Worm (Caenorhabditis elegans) whole organism, young adult: ENCODE results near the gene C07B5.3.
A peak's percentile ranks its signal among the peaks of the same experiment; 100 is the strongest.

Experiments used
- B0261.1 ChIP-seq: sonication (generic microtip); optimal IDR thresholded peaks from 2 replicates; lab custom pipeline; 2016; ENCODE audit warnings: mild to moderate bottlenecking, missing genetic modification characterization, moderate library complexity, missing compliant biosample characterization
- B0336.3 ChIP-seq: fragments of 200-800 bp; sonication (Bioruptor generic); IDR thresholded peaks from 2 replicates; pipeline ENCODE4 v1.3.6; 2022; ENCODE audit warnings: missing genetic modification characterization, missing compliant biosample characterization
- F33H1.4 ChIP-seq: fragments of 200-800 bp; sonication (Bioruptor generic); IDR thresholded peaks from 2 replicates; pipeline ENCODE4 v1.3.6; 2022; ENCODE audit warnings: missing genetic modification reagents, missing genetic modification characterization, missing compliant biosample characterization
- F39B2.1 ChIP-seq: fragments of 200-800 bp; sonication (Bioruptor generic); IDR thresholded peaks from 2 replicates; pipeline ENCODE4 v1.3.6; 2022; ENCODE audit warnings: missing genetic modification reagents, missing genetic modification characterization, missing compliant biosample characterization
- F55B11.4 ChIP-seq: sonication (generic microtip); optimal IDR thresholded peaks from 2 replicates; lab custom pipeline; 2016; ENCODE audit warnings: missing compliant biosample characterization, missing genetic modification characterization, borderline replicate concordance; ENCODE audit not compliant: insufficient read depth
- F57C9.4 ChIP-seq: sonication (generic microtip); optimal IDR thresholded peaks from 2 replicates; lab custom pipeline; 2017; ENCODE audit warnings: mild to moderate bottlenecking, missing genetic modification characterization, missing compliant biosample characterization
- K11D2.4 ChIP-seq: fragments of 200-800 bp; sonication (Bioruptor generic); IDR thresholded peaks from 2 replicates; pipeline ENCODE4 v1.3.6; 2022; ENCODE audit warnings: missing genetic modification reagents, missing genetic modification characterization, missing compliant biosample characterization
- T07F8.4 ChIP-seq: sonication (generic microtip); optimal IDR thresholded peaks from 2 replicates; lab custom pipeline; 2016; ENCODE audit warnings: mild to moderate bottlenecking, missing genetic modification characterization, moderate library complexity, missing compliant biosample characterization
- T26A5.8 ChIP-seq: sonication (generic microtip); optimal IDR thresholded peaks from 2 replicates; lab custom pipeline; 2016; ENCODE audit warnings: missing genetic modification characterization, missing compliant biosample characterization
- ama-1 ChIP-seq, 3 experiments: fragments of 150-350 bp in 1 of 3; sonication (generic microtip) in 2 of 3; optimal IDR thresholded peaks; 2 replicates each; lab custom pipeline; 2014 to 2018; ENCODE audit warnings: missing biosample characterization in 2 of 3, missing genetic modification characterization in 2 of 3, missing genetic modification reagents in 2 of 3
- aptf-2 ChIP-seq: fragments of 200-800 bp; sonication (Bioruptor generic); conservative IDR thresholded peaks from 2 replicates; pipeline ENCODE4 v1.3.6; 2022; ENCODE audit warnings: missing genetic modification reagents, missing genetic modification characterization, missing compliant biosample characterization
- atf-7 ChIP-seq: sonication (generic microtip); optimal IDR thresholded peaks from 2 replicates; lab custom pipeline; 2017; ENCODE audit warnings: mild to moderate bottlenecking, missing genetic modification characterization, missing compliant biosample characterization
- athp-1 ChIP-seq: sonication (generic microtip); optimal IDR thresholded peaks from 2 replicates; lab custom pipeline; 2017; ENCODE audit warnings: mild to moderate bottlenecking, missing genetic modification characterization, missing compliant biosample characterization
- attf-3 ChIP-seq: fragments of 200-800 bp; sonication (Bioruptor generic); conservative IDR thresholded peaks from 2 replicates; pipeline ENCODE4 v1.3.6; 2022; ENCODE audit warnings: missing genetic modification reagents, missing genetic modification characterization, missing compliant biosample characterization
- attf-5 ChIP-seq: fragments of 200-800 bp; sonication (Bioruptor generic); optimal IDR thresholded peaks from 2 replicates; lab custom pipeline; 2018; ENCODE audit warnings: mild to moderate bottlenecking, missing genetic modification characterization, missing compliant biosample characterization
- ceh-100 ChIP-seq: fragments of 200-800 bp; sonication (Bioruptor generic); IDR thresholded peaks from 2 replicates; pipeline ENCODE4 v1.3.6; 2022; ENCODE audit warnings: missing genetic modification reagents, missing genetic modification characterization, missing compliant biosample characterization
- dpff-1 ChIP-seq: sonication (generic microtip); optimal IDR thresholded peaks from 2 replicates; lab custom pipeline; 2017; ENCODE audit warnings: mild to moderate bottlenecking, missing genetic modification characterization, missing compliant biosample characterization
- efl-1 ChIP-seq: fragments of 150-350 bp; optimal IDR thresholded peaks from 2 replicates; lab custom pipeline; 2014; ENCODE audit warnings: missing biosample characterization, missing genetic modification reagents, missing genetic modification characterization
- egl-18 ChIP-seq: fragments of 200-800 bp; sonication (Bioruptor generic); IDR thresholded peaks from 2 replicates; pipeline ENCODE4 v1.3.6; 2022; ENCODE audit warnings: missing genetic modification reagents, missing genetic modification characterization, missing compliant biosample characterization
- egrh-3 ChIP-seq: fragments of 200-800 bp; sonication (Bioruptor generic); IDR thresholded peaks from 2 replicates; pipeline ENCODE4 v1.3.6; 2022; ENCODE audit warnings: missing genetic modification reagents, missing genetic modification characterization, missing compliant biosample characterization
- ekl-4 ChIP-seq: fragments of 200-800 bp; sonication (Bioruptor generic); IDR thresholded peaks from 2 replicates; pipeline ENCODE4 v1.3.6; 2022; ENCODE audit warnings: missing genetic modification reagents, missing genetic modification characterization, missing compliant biosample characterization
- ets-4 ChIP-seq: fragments of 200-800 bp; sonication (Bioruptor generic); optimal IDR thresholded peaks from 2 replicates; lab custom pipeline; 2018; ENCODE audit warnings: mild to moderate bottlenecking, missing genetic modification characterization, missing compliant biosample characterization
- fkh-3 ChIP-seq: sonication (generic microtip); optimal IDR thresholded peaks from 2 replicates; lab custom pipeline; 2016; ENCODE audit warnings: mild to moderate bottlenecking, missing genetic modification characterization, missing compliant biosample characterization
- gei-17 ChIP-seq: fragments of 200-800 bp; sonication (Bioruptor generic); optimal IDR thresholded peaks from 2 replicates; lab custom pipeline; 2018; ENCODE audit warnings: mild to moderate bottlenecking, missing genetic modification characterization, missing compliant biosample characterization
- hmg-1.2 ChIP-seq: fragments of 200-800 bp; sonication (Bioruptor generic); IDR thresholded peaks from 2 replicates; pipeline ENCODE4 v1.3.6; 2022; ENCODE audit warnings: missing genetic modification reagents, missing genetic modification characterization, missing compliant biosample characterization
- lin-26 ChIP-seq: fragments of 200-800 bp; sonication (Bioruptor generic); IDR thresholded peaks from 2 replicates; pipeline ENCODE4 v1.3.6; 2022; ENCODE audit warnings: missing genetic modification reagents, missing genetic modification characterization, missing compliant biosample characterization
- lin-40 ChIP-seq: sonication (generic microtip); optimal IDR thresholded peaks from 2 replicates; lab custom pipeline; 2016; ENCODE audit warnings: missing genetic modification characterization, mild to moderate bottlenecking, missing compliant biosample characterization, missing genotype, missing genetic modification reagents
- lin-54 ChIP-seq: fragments of 200-800 bp; sonication (Bioruptor generic); optimal IDR thresholded peaks from 2 replicates; lab custom pipeline; 2018; ENCODE audit warnings: mild to moderate bottlenecking, missing genetic modification characterization, missing compliant biosample characterization
- lir-1 ChIP-seq: fragments of 200-800 bp; sonication (Bioruptor generic); conservative IDR thresholded peaks from 2 replicates; pipeline ENCODE4 v1.3.6; 2022; ENCODE audit warnings: missing genetic modification reagents, missing genetic modification characterization, missing compliant biosample characterization
- lsy-27 ChIP-seq: sonication (generic microtip); optimal IDR thresholded peaks from 2 replicates; lab custom pipeline; 2017; ENCODE audit warnings: missing genetic modification characterization, mild to moderate bottlenecking, missing compliant biosample characterization, antibody characterized with exemption, missing genotype, borderline replicate concordance; ENCODE audit not compliant: insufficient read depth
- madf-6 ChIP-seq: fragments of 200-800 bp; sonication (Bioruptor generic); IDR thresholded peaks from 2 replicates; pipeline ENCODE4 v1.3.6; 2022; ENCODE audit warnings: missing genetic modification reagents, missing genetic modification characterization, missing compliant biosample characterization
- mel-28 ChIP-seq: sonication (generic microtip); optimal IDR thresholded peaks from 2 replicates; lab custom pipeline; 2016; ENCODE audit warnings: borderline replicate concordance, mild to moderate bottlenecking, missing genetic modification characterization, missing compliant biosample characterization
- nfya-1 ChIP-seq: sonication (generic microtip); optimal IDR thresholded peaks from 2 replicates; lab custom pipeline; 2017; ENCODE audit warnings: antibody characterized with exemption, missing compliant biosample characterization, missing genetic modification characterization, borderline replicate concordance; ENCODE audit not compliant: insufficient read depth
- nhr-120 ChIP-seq: fragments of 200-800 bp; sonication (Bioruptor generic); IDR thresholded peaks from 2 replicates; pipeline ENCODE4 v1.3.6; 2022; ENCODE audit warnings: missing genetic modification characterization, missing compliant biosample characterization
- nhr-80 ChIP-seq: sonication (generic microtip); optimal IDR thresholded peaks from 2 replicates; lab custom pipeline; 2016; ENCODE audit warnings: missing genetic modification characterization, missing compliant biosample characterization
- nhr-90 ChIP-seq: sonication (generic microtip); optimal IDR thresholded peaks from 2 replicates; lab custom pipeline; 2016; ENCODE audit warnings: missing genotype, mild to moderate bottlenecking, missing genetic modification characterization, missing compliant biosample characterization
- rcor-1 ChIP-seq: fragments of 200-800 bp; sonication (Bioruptor generic); IDR thresholded peaks from 2 replicates; pipeline ENCODE4 v1.3.6; 2022; ENCODE audit warnings: missing genetic modification reagents, missing genetic modification characterization, missing compliant biosample characterization
- repo-1 ChIP-seq: sonication (generic microtip); optimal IDR thresholded peaks from 2 replicates; lab custom pipeline; 2017; ENCODE audit warnings: mild to moderate bottlenecking, missing genetic modification characterization, missing compliant biosample characterization
- snpc-1.1 ChIP-seq: sonication (generic microtip); optimal IDR thresholded peaks from 2 replicates; lab custom pipeline; 2017; ENCODE audit warnings: missing genetic modification characterization, mild to moderate bottlenecking, missing compliant biosample characterization, antibody characterized with exemption, moderate library complexity, missing genotype, missing genetic modification reagents; ENCODE audit not compliant: insufficient read depth
- somi-1 ChIP-seq: fragments of 200-800 bp; sonication (Bioruptor generic); optimal IDR thresholded peaks from 2 replicates; lab custom pipeline; 2018; ENCODE audit warnings: mild to moderate bottlenecking, missing genetic modification characterization, missing compliant biosample characterization
- tbp1 ChIP-seq: fragments of 200-800 bp; sonication (Bioruptor generic); optimal IDR thresholded peaks from 2 replicates; lab custom pipeline; 2018; ENCODE audit warnings: mild to moderate bottlenecking, missing genetic modification characterization, missing compliant biosample characterization
- tbx-9 ChIP-seq: sonication (generic microtip); optimal IDR thresholded peaks from 2 replicates; lab custom pipeline; 2016; ENCODE audit warnings: borderline replicate concordance, missing genetic modification characterization, inconsistent platforms, missing compliant biosample characterization
- ztf-26 ChIP-seq: sonication (generic microtip); optimal IDR thresholded peaks from 2 replicates; lab custom pipeline; 2017; ENCODE audit warnings: missing genetic modification characterization, missing compliant biosample characterization

The C07B5.3 gene

DNA sequence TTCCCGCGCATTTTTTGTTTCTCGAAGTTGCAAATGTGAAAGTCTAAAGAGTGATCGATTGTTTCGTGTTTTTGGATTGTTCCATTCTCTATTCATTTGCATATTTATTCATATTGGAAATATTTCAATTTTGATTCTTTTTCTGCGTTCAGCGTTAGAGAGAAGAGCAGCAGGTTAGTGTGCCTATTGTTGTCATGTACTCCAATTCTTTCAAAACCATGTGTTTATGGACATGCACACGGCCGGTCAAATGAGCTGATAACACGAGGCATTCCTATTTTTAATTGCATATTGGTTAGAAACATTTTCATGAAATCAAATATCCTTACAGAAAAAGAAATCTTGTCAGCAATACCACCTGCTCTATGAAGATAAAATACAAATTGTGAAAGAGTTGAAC is 8.6 kb upstream of the C07B5.3 start:
- TF ChIP-seq gei-17 (GFP tag; lab: Kevin White, UChicago): no peak
- TF ChIP-seq B0261.1 (tag; lab: Kevin White, UChicago): no peak
- no peak for TF ChIP-seq T07F8.4 (tag; lab: Kevin White, UChicago)
- TF ChIP-seq nhr-80 (tag; lab: Kevin White, UChicago): peak; percentile 21
- TF ChIP-seq K11D2.4 (GFP tag; lab: Robert Waterston, UW): no peak

DNA sequence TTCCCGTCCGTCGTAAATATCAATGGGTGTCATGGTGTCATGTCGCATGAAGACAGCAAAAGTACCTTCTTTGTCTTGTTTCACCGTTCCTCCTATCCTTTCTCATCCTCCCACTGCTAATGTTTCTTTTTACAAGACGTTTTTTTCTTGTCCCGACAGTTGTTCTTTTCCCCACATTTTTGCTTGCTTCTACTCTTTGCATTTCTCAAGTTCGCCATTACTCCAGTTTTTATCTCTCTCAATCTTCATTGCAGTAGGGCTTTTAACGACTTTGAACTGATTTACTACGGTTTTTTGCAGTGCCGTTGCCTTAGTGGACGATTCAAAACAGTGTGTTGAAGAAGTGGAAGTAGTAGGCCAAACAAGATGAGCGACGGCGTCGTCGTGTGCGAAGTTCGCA is 6.3 kb upstream of the C07B5.3 start, which contains the start of gene C07B5.4:
Gene C07B5.4, plus strand, starts transcription at position 301 of the 400 bp plus-strand sequence.
- no peak for TF ChIP-seq mel-28 (tag; lab: Kevin White, UChicago)
- no peak for TF ChIP-seq tbx-9 (tag; lab: Kevin White, UChicago)
- no peak for TF ChIP-seq ama-1 (optimal IDR thresholded peaks at IDR 0.05; lab: Kevin White, UChicago)
- TF ChIP-seq ama-1 (GFP tag; optimal IDR thresholded peaks at IDR 0.05; lab: Kevin White, UChicago): no peak
- TF ChIP-seq egrh-3 (GFP tag; lab: Robert Waterston, UW): no peak
- no peak for TF ChIP-seq repo-1 (tag; lab: Kevin White, UChicago)
- no peak for TF ChIP-seq rcor-1 (GFP tag; lab: Robert Waterston, UW)
- TF ChIP-seq nhr-90: no peak
- no peak for TF ChIP-seq F57C9.4
- no peak for TF ChIP-seq nhr-120 (GFP tag; lab: Robert Waterston, UW)
- TF ChIP-seq F33H1.4 (GFP tag; lab: Robert Waterston, UW): no peak
- TF ChIP-seq fkh-3: no peak
- no peak for TF ChIP-seq athp-1
- no peak for TF ChIP-seq ceh-100 (GFP tag; lab: Robert Waterston, UW)
- no peak for TF ChIP-seq attf-5 (GFP tag; lab: Kevin White, UChicago)
- TF ChIP-seq T26A5.8 (tag; lab: Kevin White, UChicago): no peak
- TF ChIP-seq attf-3 (GFP tag; lab: Robert Waterston, UW): no peak
- TF ChIP-seq nfya-1 (tag; lab: Kevin White, UChicago): no peak
- no peak for TF ChIP-seq ets-4

DNA sequence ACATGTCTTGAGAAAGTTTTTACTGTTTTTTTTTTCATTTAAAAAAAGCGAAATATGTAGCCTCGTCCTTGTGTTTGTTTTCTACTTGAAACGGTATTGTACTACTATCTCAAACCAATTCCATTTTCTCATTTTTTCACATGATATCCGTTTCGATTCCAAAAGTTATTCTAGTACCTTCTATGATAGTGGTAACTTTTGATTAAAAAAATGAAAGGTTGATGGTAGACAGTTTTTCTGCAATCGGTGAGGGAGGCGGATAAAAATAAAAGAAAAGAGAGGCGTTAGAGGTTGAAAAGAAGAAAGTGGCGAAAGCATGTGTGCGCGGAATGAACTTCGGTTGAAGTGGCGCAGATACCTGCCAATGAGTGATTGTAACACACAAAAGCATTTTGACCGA is 4.9 kb upstream of the C07B5.3 start:
- TF ChIP-seq nhr-80 (tag; lab: Kevin White, UChicago): no peak
- TF ChIP-seq ztf-26: peak; percentile 63
- TF ChIP-seq lin-40 (tag; lab: Kevin White, UChicago): peak; percentile 42
- no peak for TF ChIP-seq mel-28 (tag; lab: Kevin White, UChicago)
- peak; percentile 19 for TF ChIP-seq somi-1 (GFP tag; lab: Kevin White, UChicago)

DNA sequence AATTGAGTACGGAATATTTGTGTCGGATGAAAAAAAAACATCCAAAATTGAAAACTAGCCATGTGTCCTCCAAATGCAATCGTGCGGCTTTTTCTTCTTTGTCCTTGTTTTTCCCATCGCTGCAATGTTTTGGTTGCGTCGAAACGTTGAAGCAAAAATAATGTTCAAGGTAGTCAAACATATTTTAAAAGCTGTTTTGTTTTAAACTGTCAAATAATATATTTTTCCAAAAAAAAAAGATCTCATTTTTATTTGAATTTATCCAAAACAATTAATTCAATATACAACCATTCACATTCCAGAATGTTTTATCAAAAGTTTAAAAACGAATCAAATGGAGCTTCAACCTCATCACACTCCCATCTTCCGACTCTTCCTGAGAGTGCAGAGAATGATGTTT is 4.3 kb downstream of the C07B5.3 start, which contains the start of gene C07B5.6:
Gene C07B5.6, plus strand, starts transcription at position 301 of the 400 bp plus-strand sequence.
- TF ChIP-seq efl-1 (GFP tag; lab: Kevin White, UChicago) (no peak), lsy-27 (tag; lab: Kevin White, UChicago) (no peak), lin-26 (GFP tag; lab: Robert Waterston, UW) (no peak), dpff-1 (no peak), tbp1 (GFP tag; lab: Kevin White, UChicago) (no peak), aptf-2 (no peak), ekl-4 (GFP tag; lab: Robert Waterston, UW) (no peak), egl-18 (GFP tag; lab: Robert Waterston, UW) (no peak), atf-7 (tag; lab: Kevin White, UChicago) (no peak), F55B11.4 (no peak), hmg-1.2 (no peak), snpc-1.1 (tag; lab: Kevin White, UChicago) (no peak), madf-6 (GFP tag; lab: Robert Waterston, UW) (no peak), lin-54 (no peak), lir-1 (GFP tag; lab: Robert Waterston, UW) (no peak), B0336.3 (GFP tag; lab: Robert Waterston, UW) (no peak), F39B2.1 (no peak)
- TF ChIP-seq, all 124 proteins: peak for 0
